Worm (Caenorhabditis elegans): ENCODE data around the gene Y53G8AR.9.

- no peak for TF ChIP-seq fkh-10 (GFP tag; optimal IDR thresholded peaks at IDR 0.05)
- TF ChIP-seq nfya-1 (tag; optimal IDR thresholded peaks at IDR 0.05) = peak; percentile 21
- no peak for TF ChIP-seq rnt-1 (tag; optimal IDR thresholded peaks at IDR 0.05)
Measured at ce11 chrIII:3307379-3307778, 13.7 kb downstream of the Y53G8AR.9 start.

Measured in whole organism, late embryonic.